Fruit fly (Drosophila melanogaster) whole organism: Measurements from ENCODE around the gene ari-1.

Experiments used
- CG8478 ChIP-seq: fragments of >200 bp; optimal IDR thresholded peaks from 2 replicates; lab custom pipeline; 2018; ENCODE audit warnings: inconsistent platforms
- Dll ChIP-seq: fragments of >200 bp; optimal IDR thresholded peaks from 2 replicates; lab custom pipeline; 2017
- EcR ChIP-seq, 2 experiments: fragments of >200 bp; optimal IDR thresholded peaks; 2 replicates each; lab custom pipeline; 2017; ENCODE audit warnings: missing biosample characterization in 2 of 2, missing genetic modification characterization in 2 of 2, missing genetic modification reagents in 2 of 2
- pan ChIP-seq: fragments of >200 bp; optimal IDR thresholded peaks from 2 replicates; lab custom pipeline; 2017
- psq ChIP-seq: fragments of >200 bp; optimal IDR thresholded peaks from 2 replicates; lab custom pipeline; 2017
- usp ChIP-seq: fragments of >200 bp; optimal IDR thresholded peaks from 2 replicates; lab custom pipeline; 2017; ENCODE audit warnings: missing biosample characterization, missing genetic modification characterization, mixed read lengths

DNA sequence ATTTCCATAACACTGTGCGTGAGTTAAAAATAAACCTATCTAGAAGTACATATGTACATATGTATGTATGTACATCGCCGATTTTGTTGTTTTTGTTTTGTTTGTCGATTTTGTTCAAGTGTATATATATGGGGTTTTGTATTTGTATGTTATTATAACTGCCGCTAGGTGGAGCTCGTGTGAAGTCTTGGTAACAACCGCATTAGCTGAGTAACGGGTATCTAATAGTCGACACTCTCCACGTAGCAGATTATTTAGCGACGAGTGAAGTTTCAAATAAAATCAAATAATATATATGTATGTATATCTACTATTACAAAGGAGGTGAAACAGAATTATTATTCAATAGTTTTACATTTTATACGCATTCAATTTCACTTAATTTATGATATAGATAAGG lies 8.3 kb downstream of the ari-1 start:
- no peak for TF ChIP-seq pan (lab: Kevin White, UChicago)
- TF ChIP-seq psq = no peak
- TF ChIP-seq usp = no peak
- no peak for TF ChIP-seq Dll (lab: Kevin White, UChicago)
- no peak for TF ChIP-seq CG8478 (lab: Kevin White, UChicago)
- TF ChIP-seq EcR (GFP tag; optimal IDR thresholded peaks at IDR 0.05; lab: Kevin White, UChicago) = no peak
